Fruit fly (Drosophila melanogaster): Measurements from ENCODE around the gene CG42728.

- TF ChIP-seq net (GFP tag; optimal IDR thresholded peaks at IDR 0.05): no peak
- no peak for TF ChIP-seq CG11762 (GFP tag; optimal IDR thresholded peaks at IDR 0.05; ENCODE audit: insufficient read depth)
- TF ChIP-seq CG16779 (tag; optimal IDR thresholded peaks at IDR 0.05): no peak
Measured at dm6 chr3L:15502256-15502655, 25.7 kb downstream of the CG42728 start.
